Worm (Caenorhabditis elegans) whole organism, early embryonic: ENCODE data around the gene gldi-5.
"Not testable (repeated sequence)": the region's sequence is repeated elsewhere in the genome, so short reads cannot be mapped to it uniquely, and the experiment has no call there.

Experiments
- B0310.2 ChIP-seq: sonication (generic microtip); optimal IDR thresholded peaks from 2 replicates; lab custom pipeline; 2016; ENCODE audit warnings: mild to moderate bottlenecking, missing genetic modification characterization, missing compliant biosample characterization
- F13C5.2 ChIP-seq: sonication (generic microtip); optimal IDR thresholded peaks from 2 replicates; lab custom pipeline; 2017; ENCODE audit warnings: mild to moderate bottlenecking, missing genetic modification characterization, inconsistent platforms, missing compliant biosample characterization
- aly-1 ChIP-seq: sonication (generic microtip); optimal IDR thresholded peaks from 2 replicates; lab custom pipeline; 2016; ENCODE audit warnings: missing genetic modification characterization, missing compliant biosample characterization
- ama-1 ChIP-seq: fragments of 150-350 bp; optimal IDR thresholded peaks from 2 replicates; lab custom pipeline; 2014
- ceh-13 ChIP-seq: fragments of 200-800 bp; sonication (Bioruptor generic); optimal IDR thresholded peaks from 2 replicates; lab custom pipeline; 2018; ENCODE audit warnings: mild to moderate bottlenecking, missing genetic modification characterization, missing compliant biosample characterization
- ets-7 ChIP-seq: sonication (generic microtip); optimal IDR thresholded peaks from 2 replicates; lab custom pipeline; 2016; ENCODE audit warnings: missing genotype, missing genetic modification characterization, missing compliant biosample characterization
- flt-1 ChIP-seq: fragments of 200-800 bp; sonication (Bioruptor generic); IDR thresholded peaks from 2 replicates; pipeline ENCODE4 v1.3.6; 2022; ENCODE audit warnings: missing genetic modification characterization, missing compliant biosample characterization
- hmbx-1 ChIP-seq: sonication (generic microtip); optimal IDR thresholded peaks from 2 replicates; lab custom pipeline; 2016; ENCODE audit warnings: mild to moderate bottlenecking, missing genetic modification characterization, missing compliant biosample characterization
- hmg-4 ChIP-seq: fragments of 200-800 bp; sonication (Bioruptor generic); optimal IDR thresholded peaks from 2 replicates; lab custom pipeline; 2018; ENCODE audit warnings: mild to moderate bottlenecking, missing genetic modification characterization, missing compliant biosample characterization
- hnd-1 ChIP-seq: sonication (generic microtip); optimal IDR thresholded peaks from 2 replicates; lab custom pipeline; 2016; ENCODE audit warnings: missing genetic modification characterization, missing compliant biosample characterization
- pes-1 ChIP-seq: fragments of 200-800 bp; sonication (Bioruptor generic); IDR thresholded peaks from 2 replicates; pipeline ENCODE4 v1.3.6; 2022; ENCODE audit warnings: missing genetic modification reagents, missing genetic modification characterization, missing compliant biosample characterization
- tbx-11 ChIP-seq: fragments of 200-800 bp; sonication (Bioruptor generic); IDR thresholded peaks from 2 replicates; pipeline ENCODE4 v1.3.6; 2022; ENCODE audit warnings: missing genetic modification characterization, missing compliant biosample characterization
- tbx-37 ChIP-seq: fragments of 200-800 bp; sonication (Bioruptor generic); conservative IDR thresholded peaks from 2 replicates; pipeline ENCODE4 v1.3.6; 2022; ENCODE audit warnings: missing genetic modification reagents, missing genetic modification characterization, missing compliant biosample characterization
- tra-4 ChIP-seq: sonication (generic microtip); optimal IDR thresholded peaks from 2 replicates; lab custom pipeline; 2017; ENCODE audit warnings: missing genetic modification characterization, missing compliant biosample characterization

DNA sequence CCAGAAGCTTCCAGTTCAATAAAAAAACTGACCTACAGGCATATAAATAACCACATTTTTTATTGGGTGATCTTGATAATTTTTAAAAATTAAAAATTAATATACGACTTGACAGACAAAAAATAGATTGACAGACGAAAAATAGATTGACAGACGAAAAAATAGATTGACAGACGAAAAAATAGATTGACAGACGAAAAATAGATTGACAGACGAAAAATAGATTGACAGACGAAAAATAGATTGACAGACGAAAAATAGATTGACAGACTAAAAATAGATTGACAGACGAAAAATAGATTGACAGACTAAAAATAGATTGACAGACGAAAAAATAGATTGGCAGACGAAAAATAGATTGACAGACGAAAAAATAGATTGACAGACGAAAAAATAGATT, 44.1 kb upstream of the gldi-5 start:
- TF ChIP-seq ama-1; ets-7 (tag; lab: Kevin White, UChicago); F13C5.2 (tag; lab: Kevin White, UChicago); hnd-1 (tag; lab: Kevin White, UChicago); flt-1 (GFP tag; lab: Robert Waterston, UW); aly-1 (tag; lab: Kevin White, UChicago); B0310.2 (tag; lab: Kevin White, UChicago); hmg-4 (GFP tag; lab: Kevin White, UChicago); tra-4 (tag; lab: Kevin White, UChicago); hmbx-1; ceh-13 (GFP tag; lab: Kevin White, UChicago): not testable (repeated sequence)
- TF ChIP-seq tbx-37 (peak; percentile 78), pes-1 (GFP tag; lab: Robert Waterston, UW) (peak; percentile 33; the same call in 1 of the 2 replicates), tbx-11 (GFP tag; lab: Robert Waterston, UW) (peak; percentile 87)
